Fruit fly (Drosophila melanogaster): ENCODE measurements around the gene Atg18a.

Gene Atg18a

DNA sequence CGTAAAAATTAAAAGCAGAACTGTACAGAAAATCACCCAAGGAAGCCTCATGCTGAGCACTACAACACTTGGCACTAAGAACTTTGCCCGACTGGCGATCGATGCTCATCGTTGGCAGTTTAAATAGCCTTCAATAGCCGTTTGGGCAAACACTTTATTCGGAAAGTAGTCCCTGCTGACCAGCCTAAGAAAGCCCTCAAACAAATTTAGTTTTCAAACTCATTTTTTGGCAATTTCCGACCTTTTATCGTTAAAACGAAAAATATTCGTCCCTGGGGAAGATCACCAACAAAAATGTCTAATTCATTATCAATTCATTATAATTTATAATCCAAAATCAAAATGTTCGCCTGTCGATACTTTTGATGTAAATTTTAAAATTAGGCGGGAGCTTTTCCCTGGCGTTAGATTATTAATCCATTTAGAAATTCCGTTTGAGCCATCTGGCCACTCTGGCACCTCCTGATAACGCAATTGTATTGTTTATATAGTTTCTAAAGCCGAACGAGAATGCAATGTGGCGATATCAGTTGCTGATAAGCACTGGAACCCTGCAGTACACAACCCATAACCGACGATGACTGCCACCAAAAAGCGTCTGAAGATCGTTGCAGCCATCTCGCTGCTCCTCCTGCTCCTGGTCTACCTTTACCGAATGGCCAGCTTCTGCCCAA is 6.1 kb upstream of the Atg18a start, which contains the start of the genes mthl7 and Uxs (continued):
- no peak for TF ChIP-seq dmrt99B (tag; optimal IDR thresholded peaks at IDR 0.05)
- peak; percentile 1 for TF ChIP-seq CG34376 (GFP tag; optimal IDR thresholded peaks at IDR 0.05)
- TF ChIP-seq CG10431 (GFP tag; optimal IDR thresholded peaks at IDR 0.05), result no peak
- no peak for TF ChIP-seq ftz-f1 (GFP tag; optimal IDR thresholded peaks at IDR 0.05)
- no peak for TF ChIP-seq CG3726 (GFP tag; IDR thresholded peaks at IDR 0.05)
- TF ChIP-seq CG3995 (GFP tag; optimal IDR thresholded peaks at IDR 0.05), result no peak
- TF ChIP-seq CG11723 (GFP tag; optimal IDR thresholded peaks at IDR 0.05), result no peak
- TF ChIP-seq CG14667 (GFP tag; IDR thresholded peaks at IDR 0.05), result no peak
- no peak for TF ChIP-seq Kr (GFP tag; optimal IDR thresholded peaks at IDR 0.05)
- no peak for TF ChIP-seq kay (GFP tag; optimal IDR thresholded peaks at IDR 0.05)
- TF ChIP-seq CG13624 (GFP tag; optimal IDR thresholded peaks at IDR 0.05), result no peak
- no peak for TF ChIP-seq CG1024 (GFP tag; IDR thresholded peaks at IDR 0.05)
- no peak for TF ChIP-seq ac (GFP tag; optimal IDR thresholded peaks at IDR 0.05)
- no peak for TF ChIP-seq Xrp1 (GFP tag; IDR thresholded peaks at IDR 0.05)
- TF ChIP-seq Taf1 (GFP tag; IDR thresholded peaks at IDR 0.05), result no peak
- TF ChIP-seq CG34422 (GFP tag; IDR thresholded peaks at IDR 0.05), result no peak
- no peak for TF ChIP-seq CG16863 (GFP tag; optimal IDR thresholded peaks at IDR 0.05)
- peak; percentile 51 for TF ChIP-seq grn (GFP tag; optimal IDR thresholded peaks at IDR 0.05)
- TF ChIP-seq CG13775 (GFP tag; optimal IDR thresholded peaks at IDR 0.05), result no peak
- TF ChIP-seq YL-1 (GFP tag; optimal IDR thresholded peaks at IDR 0.05), result peak; percentile 46
- no peak for TF ChIP-seq CG14050 (GFP tag; IDR thresholded peaks at IDR 0.05)
- TF ChIP-seq Myb (GFP tag; optimal IDR thresholded peaks at IDR 0.05), result no peak
- peak; percentile 47 for TF ChIP-seq Dref (GFP tag; IDR thresholded peaks at IDR 0.05)
- no peak for TF ChIP-seq Chrac-16 (GFP tag; optimal IDR thresholded peaks at IDR 0.05)
- TF ChIP-seq CG7786 (GFP tag; optimal IDR thresholded peaks at IDR 0.05), result no peak
- TF ChIP-seq CG9876 (GFP tag; optimal IDR thresholded peaks at IDR 0.05), result no peak
- no peak for TF ChIP-seq gt (GFP tag; IDR thresholded peaks at IDR 0.05)
- TF ChIP-seq Side (GFP tag; optimal IDR thresholded peaks at IDR 0.05), result no peak
- TF ChIP-seq CG12071 (GFP tag; optimal IDR thresholded peaks at IDR 0.05), result no peak
- TF ChIP-seq CG6813 (GFP tag; optimal IDR thresholded peaks at IDR 0.05), result no peak
- no peak for TF ChIP-seq lov (optimal IDR thresholded peaks at IDR 0.05)
- no peak for TF ChIP-seq lov (GFP tag; IDR thresholded peaks at IDR 0.05)
- TF ChIP-seq CG2129 (GFP tag; IDR thresholded peaks at IDR 0.05; ENCODE audit: partially characterized antibody), result no peak
- no peak for TF ChIP-seq ara (GFP tag; IDR thresholded peaks at IDR 0.05)
- peak; percentile 72 for TF ChIP-seq GATAe (GFP tag; conservative IDR thresholded peaks at IDR 0.05)
- TF ChIP-seq sc (optimal IDR thresholded peaks at IDR 0.05), result no peak
- TF ChIP-seq sc (GFP tag; optimal IDR thresholded peaks at IDR 0.05), result no peak
- no peak for TF ChIP-seq vfl (GFP tag; optimal IDR thresholded peaks at IDR 0.05)
- no peak for TF ChIP-seq zfh1 (GFP tag; IDR thresholded peaks at IDR 0.05)
- TF ChIP-seq Med (GFP tag), result peak; percentile 36
- TF ChIP-seq CG32772 (GFP tag; IDR thresholded peaks at IDR 0.05), result no peak
- no peak for TF ChIP-seq gro (GFP tag; optimal IDR thresholded peaks at IDR 0.05)
- TF ChIP-seq chn (GFP tag; optimal IDR thresholded peaks at IDR 0.05), result no peak
- TF ChIP-seq D19A (tag; optimal IDR thresholded peaks at IDR 0.05), result no peak
- peak; percentile 35; the same call in 1 of the 3 replicates for TF ChIP-seq knrl (GFP tag; IDR thresholded peaks at IDR 0.05; ENCODE audit: partially characterized antibody)
- TF ChIP-seq CG31388 (GFP tag; optimal IDR thresholded peaks at IDR 0.05), result no peak
- no peak for TF ChIP-seq CG7357 (GFP tag; IDR thresholded peaks at IDR 0.05)
- TF ChIP-seq B-H1 (GFP tag; IDR thresholded peaks at IDR 0.05), result no peak
- no peak for TF ChIP-seq CG14860 (GFP tag; IDR thresholded peaks at IDR 0.05; ENCODE audit: partially characterized antibody)
- no peak for TF ChIP-seq ap (GFP tag; IDR thresholded peaks at IDR 0.05)
- no peak for TF ChIP-seq CG13424 (tag; optimal IDR thresholded peaks at IDR 0.05)
- TF ChIP-seq CG10979 (tag; optimal IDR thresholded peaks at IDR 0.05), result no peak

Data from whole organism, embryonic.